Worm (Caenorhabditis elegans): ENCODE results near the gene Y94H6A.12.
A peak's percentile ranks its signal among the peaks of the same experiment; 100 is the strongest.

Y94H6A.12 gene

DNA sequence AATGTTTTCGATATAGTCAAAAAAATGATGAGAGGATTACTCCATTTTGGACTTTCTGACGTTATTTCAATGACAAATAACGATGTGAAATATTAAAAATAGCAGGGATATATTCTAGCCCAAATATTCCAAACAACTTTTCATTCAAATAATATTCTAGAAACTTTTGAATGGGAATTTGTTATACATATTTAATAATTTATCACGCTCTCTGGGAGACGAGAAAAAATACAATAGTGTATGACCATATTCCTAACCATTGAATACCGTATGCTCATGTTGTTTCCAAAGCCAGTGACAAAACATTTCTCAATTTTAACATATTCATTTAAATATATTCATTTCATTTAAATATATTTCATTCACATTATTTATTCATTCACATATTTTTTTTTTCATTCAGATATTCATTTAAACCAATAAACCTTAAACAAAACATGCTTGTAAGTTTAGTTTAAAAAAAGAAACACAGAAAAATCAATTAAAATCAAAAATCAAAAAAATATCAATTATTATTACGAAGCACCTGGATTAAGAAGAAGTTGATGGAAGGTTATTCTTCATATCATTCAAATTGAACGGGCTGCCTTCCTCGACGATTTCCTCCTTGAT lies 3.1 kb downstream of the Y94H6A.12 start (continued):
- no peak for TF ChIP-seq ccch-3 (GFP tag; optimal IDR thresholded peaks at IDR 0.05)
- peak; percentile 48 for TF ChIP-seq chd-7 (tag; optimal IDR thresholded peaks at IDR 0.05)
- TF ChIP-seq rcor-1 (GFP tag; IDR thresholded peaks at IDR 0.05), result no peak
- TF ChIP-seq ztf-18 (tag; optimal IDR thresholded peaks at IDR 0.05), result no peak
- TF ChIP-seq mxl-1 (tag; optimal IDR thresholded peaks at IDR 0.05), result no peak
- peak; percentile 60 for TF ChIP-seq madf-10 (tag; optimal IDR thresholded peaks at IDR 0.05)
- TF ChIP-seq tlf-1 (GFP tag; optimal IDR thresholded peaks at IDR 0.05), result peak; percentile 88
- TF ChIP-seq bed-2 (GFP tag; IDR thresholded peaks at IDR 0.05), result no peak
- TF ChIP-seq hmg-1.2 (GFP tag; IDR thresholded peaks at IDR 0.05), result no peak
- TF ChIP-seq ets-4 (GFP tag; optimal IDR thresholded peaks at IDR 0.05), result peak; percentile 63
- TF ChIP-seq nfyb-1 (GFP tag; IDR thresholded peaks at IDR 0.05), result peak; percentile 90
- 0 out of 2 replicates have a peak, but pooled peaks have one; percentile 29 for TF ChIP-seq madf-6 (GFP tag; IDR thresholded peaks at IDR 0.05)
- no peak for TF ChIP-seq dpff-1 (tag; optimal IDR thresholded peaks at IDR 0.05)
- no peak for TF ChIP-seq nfya-2 (GFP tag; IDR thresholded peaks at IDR 0.05)
- TF ChIP-seq tbp1 (GFP tag; optimal IDR thresholded peaks at IDR 0.05), result peak; percentile 46
- TF ChIP-seq Y67H2A.10 (GFP tag; conservative IDR thresholded peaks at IDR 0.05), result no peak
- peak; percentile 77 for TF ChIP-seq Y95B8A.8 (GFP tag; IDR thresholded peaks at IDR 0.05)
- no peak for TF ChIP-seq ceh-79 (tag; optimal IDR thresholded peaks at IDR 0.05)
- no peak for TF ChIP-seq aptf-3 (GFP tag; IDR thresholded peaks at IDR 0.05)
- no peak for TF ChIP-seq athp-1 (tag; optimal IDR thresholded peaks at IDR 0.05)
- no peak for TF ChIP-seq him-1 (tag; optimal IDR thresholded peaks at IDR 0.05)
- peak; percentile 6 to 12 for TF ChIP-seq let-607 (tag; optimal IDR thresholded peaks at IDR 0.05)
- TF ChIP-seq B0035.1 (tag; optimal IDR thresholded peaks at IDR 0.05), result no peak
- TF ChIP-seq F57A8.1 (GFP tag; optimal IDR thresholded peaks at IDR 0.05), result no peak
- no peak for TF ChIP-seq aptf-2 (GFP tag; conservative IDR thresholded peaks at IDR 0.05)
- no peak; the same call in 1 of the 2 replicates for TF ChIP-seq dox-1 (GFP tag; IDR thresholded peaks at IDR 0.05)
- no peak for TF ChIP-seq F10E7.11 (tag; optimal IDR thresholded peaks at IDR 0.05)
- TF ChIP-seq nhr-80 (tag; optimal IDR thresholded peaks at IDR 0.05), result peak; percentile 21
- no peak for TF ChIP-seq F23B12.7 (tag; optimal IDR thresholded peaks at IDR 0.05; ENCODE audit: insufficient read depth)
- 0 out of 2 replicates have a peak, but pooled peaks have one; percentile 49 for TF ChIP-seq let-526 (GFP tag; IDR thresholded peaks at IDR 0.05)
- no peak for TF ChIP-seq akir-1 (GFP tag; optimal IDR thresholded peaks at IDR 0.05)
- TF ChIP-seq hmg-20 (GFP tag; IDR thresholded peaks at IDR 0.05), result peak; percentile 26; the same call in 1 of the 2 replicates
- TF ChIP-seq hrde-1 (tag; optimal IDR thresholded peaks at IDR 0.05; ENCODE audit: borderline replicate concordance), result no peak
- TF ChIP-seq ceh-40 (GFP tag; IDR thresholded peaks at IDR 0.05), result 0 out of 2 replicates have a peak, but pooled peaks have one; percentile 56
- peak; percentile 20 for TF ChIP-seq gei-17 (GFP tag; optimal IDR thresholded peaks at IDR 0.05)
- no peak for TF ChIP-seq nhr-120 (GFP tag; IDR thresholded peaks at IDR 0.05)
- no peak for TF ChIP-seq D2030.7 (GFP tag; IDR thresholded peaks at IDR 0.05)

- TF ChIP-seq zfh-2 (GFP tag; conservative IDR thresholded peaks at IDR 0.05) (peak; percentile 98), attf-3 (GFP tag; conservative IDR thresholded peaks at IDR 0.05) (0 out of 2 replicates have a peak, but pooled peaks have one; percentile 24), hmg-20 (GFP tag; IDR thresholded peaks at IDR 0.05) (peak; percentile 61; the same call in 1 of the 2 replicates), ekl-4 (GFP tag; IDR thresholded peaks at IDR 0.05) (peak; percentile 67), F52B5.7 (tag; optimal IDR thresholded peaks at IDR 0.05) (peak; percentile 23), pbrm-1 (GFP tag; IDR thresholded peaks at IDR 0.05) (peak; percentile 81), ceh-58 (GFP tag; IDR thresholded peaks at IDR 0.05) (no peak), hlh-26 (GFP tag; conservative IDR thresholded peaks at IDR 0.05) (no peak), lin-35 (GFP tag; optimal IDR thresholded peaks at IDR 0.05) (peak in 1 of 3 experiments; percentile 30), gei-17 (GFP tag; optimal IDR thresholded peaks at IDR 0.05) (peak; percentile 33), Y67H2A.10 (GFP tag; conservative IDR thresholded peaks at IDR 0.05) (peak; percentile 55; the same call in 1 of the 2 replicates), ztf-22 (GFP tag; optimal IDR thresholded peaks at IDR 0.05) (no peak), lin-40 (tag; optimal IDR thresholded peaks at IDR 0.05) (peak; percentile 74), akir-1 (GFP tag; optimal IDR thresholded peaks at IDR 0.05) (peak; percentile 38)
Measured at ce11 chrIV:2708329-2708965, 4.4 kb downstream of the Y94H6A.12 start.
